Fruit fly (Drosophila melanogaster): ENCODE results near the gene CG33252.
A peak's percentile ranks its signal among the peaks of the same experiment; 100 is the strongest.

The CG33252 gene

DNA sequence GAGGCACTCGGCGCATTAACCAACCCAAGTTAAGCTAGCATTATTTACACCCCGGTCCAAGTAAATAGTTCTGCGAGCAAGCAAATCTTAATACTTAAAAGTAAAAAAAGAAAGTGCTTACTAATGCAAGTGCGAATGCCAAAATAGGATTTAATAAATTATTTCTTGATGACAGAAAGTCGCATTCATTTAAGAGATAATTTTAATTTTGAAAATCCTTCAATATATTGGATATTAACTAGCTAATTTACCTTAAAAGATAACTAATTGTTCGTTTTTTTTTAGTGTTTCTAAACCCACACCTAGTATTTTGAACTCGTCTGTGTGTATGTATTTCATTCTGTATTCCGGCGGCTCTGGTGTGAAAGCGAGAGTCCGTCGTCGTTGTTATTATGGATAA, 42.2 kb downstream of the CG33252 start (continued):
- TF ChIP-seq CG5245 (GFP tag; optimal IDR thresholded peaks at IDR 0.05) (peak; percentile 10), Med (GFP tag) (no peak), ap (GFP tag; IDR thresholded peaks at IDR 0.05) (peak; percentile 15; the same call in 1 of the 2 replicates), HLH4C (GFP tag; IDR thresholded peaks at IDR 0.05; ENCODE audit: partially characterized antibody) (no peak), Dfd (GFP tag; optimal IDR thresholded peaks at IDR 0.05) (no peak), CG8765 (GFP tag; IDR thresholded peaks at IDR 0.05) (no peak), dpn (GFP tag; optimal IDR thresholded peaks at IDR 0.05) (peak; percentile 33 to 44), MTF-1 (GFP tag; optimal IDR thresholded peaks at IDR 0.05; ENCODE audit: borderline replicate concordance) (no peak), CG8281 (tag; optimal IDR thresholded peaks at IDR 0.05) (no peak), Ravus (GFP tag; IDR thresholded peaks at IDR 0.05) (no peak; the same call in 1 of the 2 replicates), fd102C (GFP tag; optimal IDR thresholded peaks at IDR 0.05) (no peak), Jarid2 (GFP tag; optimal IDR thresholded peaks at IDR 0.05) (no peak), pho (GFP tag; optimal IDR thresholded peaks at IDR 0.05) (no peak), CrebB (tag; optimal IDR thresholded peaks at IDR 0.05) (no peak), HmgD (GFP tag; optimal IDR thresholded peaks at IDR 0.05) (no peak), mirr (GFP tag; optimal IDR thresholded peaks at IDR 0.05) (no peak), CG6765 (GFP tag; optimal IDR thresholded peaks at IDR 0.05) (no peak), Hr39 (optimal IDR thresholded peaks at IDR 0.05) (no peak), nerfin-1 (tag; optimal IDR thresholded peaks at IDR 0.05) (peak; percentile 47), Neu2 (GFP tag; optimal IDR thresholded peaks at IDR 0.05; ENCODE audit: borderline replicate concordance) (no peak), CG12659 (GFP tag; optimal IDR thresholded peaks at IDR 0.05) (peak; percentile 51), CG13894 (tag; optimal IDR thresholded peaks at IDR 0.05) (no peak), CG11560 (tag; IDR thresholded peaks at IDR 0.05) (no peak), otp (GFP tag; IDR thresholded peaks at IDR 0.05) (no peak), fu2 (GFP tag; optimal IDR thresholded peaks at IDR 0.05) (no peak), CG9797 (GFP tag; optimal IDR thresholded peaks at IDR 0.05) (no peak), CG17612 (GFP tag; IDR thresholded peaks at IDR 0.05) (no peak), Oaz (GFP tag; IDR thresholded peaks at IDR 0.05) (no peak), CG31224 (GFP tag; IDR thresholded peaks at IDR 0.05) (no peak), Xrp1 (GFP tag; IDR thresholded peaks at IDR 0.05) (peak; percentile 43; the same call in 1 of the 2 replicates), CG12071 (GFP tag; optimal IDR thresholded peaks at IDR 0.05) (peak; percentile 43), NC2β (GFP tag; optimal IDR thresholded peaks at IDR 0.05) (no peak), Myb (GFP tag; optimal IDR thresholded peaks at IDR 0.05) (no peak), salm (tag; optimal IDR thresholded peaks at IDR 0.05) (peak; percentile 39), lbe (GFP tag; optimal IDR thresholded peaks at IDR 0.05) (no peak), az2 (GFP tag; optimal IDR thresholded peaks at IDR 0.05) (peak; percentile 35), TFAM (GFP tag; optimal IDR thresholded peaks at IDR 0.05) (no peak), tio (GFP tag; optimal IDR thresholded peaks at IDR 0.05) (peak; percentile 28), dimm (GFP tag; IDR thresholded peaks at IDR 0.05) (no peak), BtbVII (GFP tag; optimal IDR thresholded peaks at IDR 0.05) (peak; percentile 43), tin (GFP tag; optimal IDR thresholded peaks at IDR 0.05) (no peak), CG17568 (GFP tag; optimal IDR thresholded peaks at IDR 0.05) (no peak), sc (optimal IDR thresholded peaks at IDR 0.05) (no peak), sc (GFP tag; optimal IDR thresholded peaks at IDR 0.05) (no peak), CG13775 (GFP tag; optimal IDR thresholded peaks at IDR 0.05) (peak; percentile 25), CG10274 (GFP tag; optimal IDR thresholded peaks at IDR 0.05) (no peak), Atf3 (GFP tag; optimal IDR thresholded peaks at IDR 0.05) (no peak), CG6854 (GFP tag; optimal IDR thresholded peaks at IDR 0.05) (peak; percentile 37), ro (GFP tag; IDR thresholded peaks at IDR 0.05) (no peak), CG18262 (tag; optimal IDR thresholded peaks at IDR 0.05) (peak; percentile 50), cas (GFP tag; IDR thresholded peaks at IDR 0.05) (no peak), gce (GFP tag; IDR thresholded peaks at IDR 0.05) (no peak), Poxn (GFP tag; IDR thresholded peaks at IDR 0.05) (no peak)

All from whole organism, embryonic.